Fruit fly (Drosophila melanogaster) whole organism, embryonic: ENCODE results near the gene RpS2.

Source experiments
- ATbp ChIP-seq: fragments of 200-800 bp; sonication (Bioruptor generic); optimal IDR thresholded peaks from 2 replicates; lab custom pipeline; 2017; ENCODE audit warnings: missing biosample characterization, mild to moderate bottlenecking, missing genetic modification characterization, missing genetic modification reagents
- Atf-2 ChIP-seq: fragments of 200-800 bp; sonication (Bioruptor generic); optimal IDR thresholded peaks from 2 replicates; lab custom pipeline; 2016; ENCODE audit warnings: missing biosample characterization, missing genetic modification characterization
- CG11085 ChIP-seq: fragments of 200-800 bp; sonication (Bioruptor generic); IDR thresholded peaks from 2 replicates; pipeline ENCODE4 v1.3.6; 2022; ENCODE audit warnings: missing biosample characterization, missing genetic modification characterization
- CG11504 ChIP-seq: fragments of 200-800 bp; sonication (Bioruptor generic); optimal IDR thresholded peaks from 3 replicates; lab custom pipeline; 2019; ENCODE audit warnings: missing biosample characterization, mild to moderate bottlenecking, missing genetic modification characterization, moderate library complexity
- CG11560 ChIP-seq: fragments of 200-800 bp; sonication (Bioruptor generic); IDR thresholded peaks from 3 replicates; pipeline ENCODE4 v1.3.6; 2022; ENCODE audit warnings: missing biosample characterization, missing genetic modification characterization
- CG11696 ChIP-seq: fragments of 200-800 bp; sonication (Bioruptor generic); IDR thresholded peaks from 2 replicates; pipeline ENCODE4 v1.3.6; 2022; ENCODE audit warnings: missing biosample characterization, missing genetic modification characterization
- CG13424 ChIP-seq: fragments of 200-800 bp; sonication (Bioruptor generic); optimal IDR thresholded peaks from 2 replicates; lab custom pipeline; 2019; ENCODE audit warnings: missing biosample characterization, mild to moderate bottlenecking, missing genetic modification characterization, moderate library complexity
- CG14050 ChIP-seq: fragments of 200-800 bp; sonication (Bioruptor generic); IDR thresholded peaks from 3 replicates; pipeline ENCODE4 v1.3.6; 2022; ENCODE audit warnings: missing biosample characterization, missing genetic modification characterization
- CG15269 ChIP-seq: fragments of 200-800 bp; sonication (Bioruptor generic); optimal IDR thresholded peaks from 2 replicates; lab custom pipeline; 2018; ENCODE audit warnings: missing biosample characterization, mild to moderate bottlenecking, missing genetic modification characterization, moderate library complexity
- CG15479 ChIP-seq: fragments of 200-800 bp; sonication (Bioruptor generic); optimal IDR thresholded peaks from 3 replicates; lab custom pipeline; 2019; ENCODE audit warnings: missing biosample characterization, mild to moderate bottlenecking, missing genetic modification characterization, moderate library complexity
- CG16815 ChIP-seq: fragments of 200-800 bp; sonication (Bioruptor generic); optimal IDR thresholded peaks from 3 replicates; lab custom pipeline; 2017; ENCODE audit warnings: missing biosample characterization, mild to moderate bottlenecking, missing genetic modification characterization
- CG32772 ChIP-seq: fragments of 200-800 bp; sonication (Bioruptor generic); IDR thresholded peaks from 2 replicates; pipeline ENCODE4 v1.3.6; 2022; ENCODE audit warnings: missing biosample characterization, missing genetic modification characterization
- CG33213 ChIP-seq: fragments of 200-800 bp; sonication (Bioruptor generic); optimal IDR thresholded peaks from 3 replicates; lab custom pipeline; 2016; ENCODE audit warnings: missing biosample characterization, missing genetic modification characterization
- CG34224 ChIP-seq: fragments of 200-800 bp; sonication (Bioruptor generic); IDR thresholded peaks from 3 replicates; pipeline ENCODE4 v1.3.6; 2022; ENCODE audit warnings: missing biosample characterization, missing genetic modification characterization; ENCODE audit not compliant: partially characterized antibody
- CG3726 ChIP-seq: fragments of 200-800 bp; sonication (Bioruptor generic); IDR thresholded peaks from 3 replicates; pipeline ENCODE4, ENCODE4 v1.3.6; 2022; ENCODE audit warnings: missing biosample characterization, missing genetic modification characterization
- CG4328 ChIP-seq: fragments of 200-800 bp; sonication (Bioruptor generic); optimal IDR thresholded peaks from 3 replicates; lab custom pipeline; 2017; ENCODE audit warnings: missing biosample characterization, missing genetic modification reagents, missing genetic modification characterization
- CG4360 ChIP-seq: fragments of 200-800 bp; sonication (Bioruptor generic); IDR thresholded peaks from 2 replicates; pipeline ENCODE4 v1.3.6; 2022; ENCODE audit warnings: missing biosample characterization, missing genetic modification characterization
- CG6175 ChIP-seq: fragments of 200-800 bp; sonication (Bioruptor generic); IDR thresholded peaks from 3 replicates; pipeline ENCODE4 v1.3.6; 2022; ENCODE audit warnings: missing biosample characterization, missing genetic modification characterization
- CG6254 ChIP-seq: fragments of 200-800 bp; sonication (Bioruptor generic); optimal IDR thresholded peaks from 3 replicates; lab custom pipeline; 2017; ENCODE audit warnings: mild to moderate bottlenecking, missing biosample characterization, missing genetic modification reagents, missing genetic modification characterization
- CG7745 ChIP-seq: fragments of 200-800 bp; sonication (Bioruptor generic); optimal IDR thresholded peaks from 2 replicates; lab custom pipeline; 2018; ENCODE audit warnings: missing biosample characterization, mild to moderate bottlenecking, missing genetic modification characterization, moderate library complexity
- CG7987 ChIP-seq: fragments of 200-800 bp; sonication (Bioruptor generic); optimal IDR thresholded peaks from 2 replicates; lab custom pipeline; 2018; ENCODE audit warnings: missing biosample characterization, mild to moderate bottlenecking, missing genetic modification characterization, moderate library complexity
- CG8290 ChIP-seq, 3 experiments: fragments of 200-800 bp; sonication (Bioruptor generic); optimal IDR thresholded peaks; 2 replicates each; lab custom pipeline; 2016 to 2019; ENCODE audit warnings: missing biosample characterization in 3 of 3, missing genetic modification characterization in 3 of 3, mild to moderate bottlenecking in 2 of 3, moderate library complexity in 1 of 3
- CG9609 ChIP-seq: fragments of 200-800 bp; sonication (Bioruptor generic); optimal IDR thresholded peaks from 3 replicates; lab custom pipeline; 2016; ENCODE audit warnings: missing biosample characterization, missing genetic modification characterization
- CrebB ChIP-seq: fragments of 200-800 bp; sonication (Bioruptor generic); optimal IDR thresholded peaks from 3 replicates; lab custom pipeline; 2018; ENCODE audit warnings: missing biosample characterization, mild to moderate bottlenecking, missing genetic modification characterization
- H2.0 ChIP-seq: fragments of 200-800 bp; sonication (Bioruptor generic); IDR thresholded peaks from 2 replicates; pipeline ENCODE4 v1.3.6; 2022; ENCODE audit warnings: missing biosample characterization, missing genetic modification characterization
- Jarid2 ChIP-seq: fragments of 200-800 bp; sonication (Bioruptor generic); optimal IDR thresholded peaks from 3 replicates; lab custom pipeline; 2017; ENCODE audit warnings: mild to moderate bottlenecking, missing biosample characterization, missing genetic modification reagents, missing genetic modification characterization
- MTF-1 ChIP-seq: fragments of 200-800 bp; sonication (Bioruptor generic); optimal IDR thresholded peaks from 2 replicates; lab custom pipeline; 2018; ENCODE audit warnings: missing biosample characterization, mild to moderate bottlenecking, missing genetic modification characterization, borderline replicate concordance
- NK7.1 ChIP-seq: fragments of 200-800 bp; sonication (Bioruptor generic); optimal IDR thresholded peaks from 3 replicates; lab custom pipeline; 2016; ENCODE audit warnings: missing biosample characterization, missing genetic modification characterization
- Opbp ChIP-seq: fragments of 200-800 bp; sonication (Bioruptor generic); IDR thresholded peaks from 3 replicates; pipeline ENCODE4 v1.3.6; 2022; ENCODE audit warnings: missing biosample characterization, missing genetic modification characterization; ENCODE audit not compliant: partially characterized antibody
- Tbp ChIP-seq: fragments of >200 bp; optimal IDR thresholded peaks from 2 replicates; lab custom pipeline; 2018; ENCODE audit warnings: missing biosample characterization, missing genetic modification characterization
- Usf ChIP-seq: fragments of 200-800 bp; sonication (Bioruptor generic); optimal IDR thresholded peaks from 2 replicates; lab custom pipeline; 2017; ENCODE audit warnings: missing genotype, missing biosample characterization, missing genetic modification characterization
- ap ChIP-seq: fragments of 200-800 bp; sonication (Bioruptor generic); IDR thresholded peaks from 2 replicates; pipeline ENCODE4 v1.3.6; 2022; ENCODE audit warnings: missing biosample characterization, missing genetic modification characterization
- chif ChIP-seq, 2 experiments: fragments of 200-800 bp; sonication (Bioruptor generic); optimal IDR thresholded peaks; 3 replicates each; lab custom pipeline; 2016; ENCODE audit warnings: missing biosample characterization in 2 of 2, missing genetic modification characterization in 2 of 2
- croc ChIP-seq: fragments of 200-800 bp; sonication (Bioruptor generic); conservative IDR thresholded peaks from 3 replicates; pipeline ENCODE4 v1.3.6; 2022; ENCODE audit warnings: missing biosample characterization, missing genetic modification characterization
- exex ChIP-seq: fragments of 200-800 bp; sonication (Bioruptor generic); optimal IDR thresholded peaks from 4 replicates; lab custom pipeline; 2018; ENCODE audit warnings: missing biosample characterization, mild to moderate bottlenecking, missing genetic modification characterization, moderate library complexity
- gsb ChIP-seq: fragments of 200-800 bp; sonication (Bioruptor generic); IDR thresholded peaks from 2 replicates; pipeline ENCODE4 v1.3.6; 2022; ENCODE audit warnings: missing biosample characterization, missing genetic modification characterization
- jigr1 ChIP-seq: fragments of 200-800 bp; sonication (Bioruptor generic); IDR thresholded peaks from 3 replicates; pipeline ENCODE4 v1.3.6; 2022; ENCODE audit warnings: missing biosample characterization, missing genetic modification characterization
- lab ChIP-seq: fragments of 200-800 bp; sonication (Bioruptor generic); optimal IDR thresholded peaks from 3 replicates; lab custom pipeline; 2017; ENCODE audit warnings: missing biosample characterization, missing genetic modification characterization, mild to moderate bottlenecking, moderate library complexity, missing genetic modification reagents
- lilli ChIP-seq: fragments of 200-800 bp; sonication (Bioruptor generic); optimal IDR thresholded peaks from 3 replicates; lab custom pipeline; 2016; ENCODE audit warnings: missing biosample characterization, missing genetic modification characterization
- mirr ChIP-seq: fragments of 200-800 bp; sonication (Bioruptor generic); optimal IDR thresholded peaks from 3 replicates; lab custom pipeline; 2018; ENCODE audit warnings: missing biosample characterization, mild to moderate bottlenecking, missing genetic modification characterization
- mld ChIP-seq: fragments of 200-800 bp; sonication (Bioruptor generic); IDR thresholded peaks from 3 replicates; pipeline ENCODE4 v1.3.6; 2022; ENCODE audit warnings: missing biosample characterization, missing genetic modification characterization; ENCODE audit not compliant: partially characterized antibody
- ranshi ChIP-seq: fragments of 200-800 bp; sonication (Bioruptor generic); IDR thresholded peaks from 2 replicates; pipeline ENCODE4 v1.3.6; 2022; ENCODE audit warnings: missing biosample characterization, missing genetic modification characterization
- scrt ChIP-seq: fragments of 200-800 bp; sonication (Bioruptor generic); optimal IDR thresholded peaks from 2 replicates; lab custom pipeline; 2018; ENCODE audit warnings: missing biosample characterization, mild to moderate bottlenecking, missing genetic modification characterization, moderate library complexity
- sob ChIP-seq: fragments of 200-800 bp; sonication (Bioruptor generic); IDR thresholded peaks from 2 replicates; pipeline ENCODE4 v1.3.6; 2022; ENCODE audit warnings: missing biosample characterization, missing genetic modification characterization
- sr ChIP-seq: fragments of 200-800 bp; sonication (Bioruptor generic); IDR thresholded peaks from 3 replicates; pipeline ENCODE4 v1.3.6; 2022; ENCODE audit warnings: missing biosample characterization, missing genetic modification characterization
- ssp ChIP-seq: fragments of 200-800 bp; sonication (Bioruptor generic); IDR thresholded peaks from 2 replicates; pipeline ENCODE4 v1.3.6; 2022; ENCODE audit warnings: missing biosample characterization, missing genetic modification characterization
- tgo ChIP-seq: fragments of 200-800 bp; sonication (Bioruptor generic); IDR thresholded peaks from 3 replicates; pipeline ENCODE4 v1.3.6; 2022; ENCODE audit warnings: missing biosample characterization, missing genetic modification characterization
- tin ChIP-seq: fragments of 200-800 bp; sonication (Bioruptor generic); optimal IDR thresholded peaks from 3 replicates; lab custom pipeline; 2016; ENCODE audit warnings: missing biosample characterization, missing genetic modification characterization
- trem ChIP-seq: fragments of 200-800 bp; optimal IDR thresholded peaks from 3 replicates; lab custom pipeline; 2019; ENCODE audit warnings: missing biosample characterization, mild to moderate bottlenecking, missing genetic modification characterization, moderate library complexity
- unc-4 ChIP-seq: fragments of 200-800 bp; sonication (Bioruptor generic); IDR thresholded peaks from 2 replicates; pipeline ENCODE4 v1.3.6; 2022; ENCODE audit warnings: missing biosample characterization, missing genetic modification characterization; ENCODE audit not compliant: partially characterized antibody

RpS2 gene

DNA sequence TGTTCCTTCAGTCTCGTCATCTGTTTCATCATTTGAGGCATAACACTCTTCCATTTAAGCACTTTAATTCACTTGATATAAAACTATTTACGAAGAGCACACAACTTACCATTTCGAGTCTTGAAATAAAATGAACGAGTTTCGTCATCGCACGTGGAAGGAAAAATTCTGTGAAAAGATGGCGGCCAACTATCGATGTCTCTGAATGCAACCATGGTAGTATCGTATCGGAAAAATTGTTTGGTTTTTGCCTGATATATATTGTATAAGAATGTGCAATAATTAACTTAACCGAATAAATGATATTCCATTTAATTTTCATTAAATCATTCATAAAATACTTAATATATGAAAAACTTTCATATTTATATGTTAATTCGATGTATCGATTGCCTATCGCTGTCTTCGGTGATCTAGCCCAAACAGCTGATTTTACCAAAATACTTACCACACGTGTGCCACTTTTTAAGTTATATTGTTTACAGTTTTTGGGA is 2.4 kb downstream of the RpS2 start, which contains the start of gene Bka (continued):
- TF ChIP-seq CG7987 (GFP tag; lab: Kevin White, UChicago) (peak; percentile 65), CG11560 (tag; lab: Robert Waterston, UW) (no peak), scrt (GFP tag; lab: Kevin White, UChicago) (peak; percentile 50), CG4360 (GFP tag; lab: Robert Waterston, UW) (no peak), ssp (no peak), CG9609 (GFP tag; lab: Kevin White, UChicago) (no peak), CG15269 (peak; percentile 24), CG3726 (GFP tag; lab: Robert Waterston, UW) (no peak), CG14050 (no peak), ap (GFP tag; lab: Robert Waterston, UW) (no peak), CG8290 (GFP tag; optimal IDR thresholded peaks at IDR 0.05; lab: Kevin White, UChicago) (peak; percentile 75), CG8290 (tag; optimal IDR thresholded peaks at IDR 0.05; lab: Kevin White, UChicago) (peak; percentile 56 to 66), H2.0 (GFP tag; lab: Robert Waterston, UW) (no peak), CG6254 (peak; percentile 63), CG33213 (GFP tag; lab: Kevin White, UChicago) (peak; percentile 20), CG34224 (GFP tag; lab: Robert Waterston, UW) (peak; percentile 99), CG11085 (GFP tag; lab: Robert Waterston, UW) (no peak), CrebB (tag; lab: Kevin White, UChicago) (peak; percentile 79), chif (GFP tag; optimal IDR thresholded peaks at IDR 0.05; lab: Kevin White, UChicago) (no peak), Opbp (peak; percentile 95), mirr (peak; percentile 28), Tbp (GFP tag; lab: Kevin White, UChicago) (no peak), ranshi (GFP tag; lab: Robert Waterston, UW) (peak; percentile 22; the same call in 1 of the 2 replicates), mld (GFP tag; lab: Robert Waterston, UW) (peak; percentile 94), CG7745 (tag; lab: Kevin White, UChicago) (no peak), lab (GFP tag; lab: Kevin White, UChicago) (peak; percentile 72), croc (no peak), CG4328 (GFP tag; lab: Kevin White, UChicago) (peak; percentile 40), ATbp (GFP tag; lab: Kevin White, UChicago) (no peak), trem (tag; lab: Kevin White, UChicago) (peak; percentile 92), Usf (GFP tag; lab: Kevin White, UChicago) (no peak), Atf-2 (GFP tag; lab: Kevin White, UChicago) (no peak), jigr1 (GFP tag; lab: Robert Waterston, UW) (no peak), sob (peak; percentile 61), lilli (GFP tag; lab: Kevin White, UChicago) (peak; percentile 44), CG32772 (GFP tag; lab: Robert Waterston, UW) (no peak), CG13424 (tag; lab: Kevin White, UChicago) (peak; percentile 53), tin (GFP tag; lab: Kevin White, UChicago) (no peak), CG15479 (peak; percentile 20), CG11696 (GFP tag; lab: Robert Waterston, UW) (no peak), CG6175 (GFP tag; lab: Robert Waterston, UW) (no peak), sr (GFP tag; lab: Robert Waterston, UW) (no peak), Jarid2 (GFP tag; lab: Kevin White, UChicago) (peak; percentile 53), gsb (GFP tag; lab: Robert Waterston, UW) (no peak), CG11504 (no peak), NK7.1 (no peak), MTF-1 (GFP tag; lab: Kevin White, UChicago) (peak; percentile 51), tgo (GFP tag; lab: Robert Waterston, UW) (no peak), CG16815 (GFP tag; lab: Kevin White, UChicago) (no peak), exex (tag; lab: Kevin White, UChicago) (peak; percentile 46), unc-4 (GFP tag; lab: Robert Waterston, UW) (peak; percentile 99)
